Fruit fly (Drosophila melanogaster) whole organism, pupa: ENCODE measurements around the gene CG15498.

Experiments
- CG10348 ChIP-seq: fragments of 200-800 bp; sonication (Bioruptor generic); IDR thresholded peaks from 2 replicates; pipeline ENCODE4 v1.3.6; 2022; ENCODE audit warnings: missing biosample characterization, missing genetic modification characterization
- CG12605 ChIP-seq: fragments of 200-800 bp; sonication (Bioruptor generic); IDR thresholded peaks from 2 replicates; pipeline ENCODE4 v1.3.6; 2022; ENCODE audit warnings: missing biosample characterization, missing genetic modification characterization
- CG13204 ChIP-seq: fragments of 200-800 bp; sonication (Bioruptor generic); optimal IDR thresholded peaks from 2 replicates; lab custom pipeline; 2018; ENCODE audit warnings: missing biosample characterization, mild to moderate bottlenecking, missing genetic modification characterization, moderate library complexity
- CG14655 ChIP-seq: fragments of 200-800 bp; sonication (Bioruptor generic); optimal IDR thresholded peaks from 3 replicates; lab custom pipeline; 2017; ENCODE audit warnings: mild to moderate bottlenecking, missing biosample characterization, missing genetic modification reagents, missing genetic modification characterization
- CG15710 ChIP-seq: fragments of 200-800 bp; sonication (Bioruptor generic); optimal IDR thresholded peaks from 2 replicates; lab custom pipeline; 2018; ENCODE audit warnings: missing biosample characterization, mild to moderate bottlenecking, missing genetic modification characterization, moderate library complexity
- CG17806 ChIP-seq: fragments of 200-800 bp; sonication (Bioruptor generic); optimal IDR thresholded peaks from 2 replicates; lab custom pipeline; 2018; ENCODE audit warnings: missing biosample characterization, mild to moderate bottlenecking, missing genetic modification characterization, moderate library complexity
- CG32121 ChIP-seq: fragments of 200-800 bp; sonication (Bioruptor generic); IDR thresholded peaks from 2 replicates; pipeline ENCODE4 v1.3.6; 2022; ENCODE audit warnings: missing biosample characterization, missing genetic modification characterization
- CG34367 ChIP-seq: fragments of 200-800 bp; sonication (Bioruptor generic); optimal IDR thresholded peaks from 2 replicates; lab custom pipeline; 2018; ENCODE audit warnings: missing biosample characterization, mild to moderate bottlenecking, missing genetic modification characterization
- CG4496 ChIP-seq: fragments of 200-800 bp; sonication (Bioruptor generic); IDR thresholded peaks from 3 replicates; pipeline ENCODE4 v1.3.6; 2022; ENCODE audit warnings: missing biosample characterization, missing genetic modification characterization
- CG8159 ChIP-seq: fragments of 200-800 bp; sonication (Bioruptor generic); optimal IDR thresholded peaks from 3 replicates; lab custom pipeline; 2018; ENCODE audit warnings: missing biosample characterization, mild to moderate bottlenecking, missing genetic modification characterization, moderate library complexity
- CG8301 ChIP-seq: fragments of 200-800 bp; sonication (Bioruptor generic); optimal IDR thresholded peaks from 2 replicates; lab custom pipeline; 2018; ENCODE audit warnings: missing biosample characterization, mild to moderate bottlenecking, missing genetic modification characterization
- CG9948 ChIP-seq: fragments of 200-800 bp; sonication (Bioruptor generic); optimal IDR thresholded peaks from 2 replicates; lab custom pipeline; 2018; ENCODE audit warnings: missing biosample characterization, mild to moderate bottlenecking, missing genetic modification characterization, moderate library complexity
- D1 ChIP-seq: fragments of 200-800 bp; sonication (Bioruptor generic); optimal IDR thresholded peaks from 2 replicates; lab custom pipeline; 2018; ENCODE audit warnings: missing biosample characterization, mild to moderate bottlenecking, missing genetic modification characterization, moderate library complexity
- EcR ChIP-seq: fragments of 200-800 bp; sonication (Bioruptor generic); optimal IDR thresholded peaks from 3 replicates; lab custom pipeline; 2019; ENCODE audit warnings: missing biosample characterization, missing genetic modification characterization, mild to moderate bottlenecking, moderate library complexity, missing genetic modification reagents
- Ets98B ChIP-seq: fragments of 200-800 bp; sonication (Bioruptor generic); IDR thresholded peaks from 2 replicates; pipeline ENCODE4 v1.3.6; 2022; ENCODE audit warnings: missing biosample characterization, missing genetic modification characterization
- Pif1A ChIP-seq: fragments of 200-800 bp; sonication (Bioruptor generic); optimal IDR thresholded peaks from 3 replicates; lab custom pipeline; 2016; ENCODE audit warnings: missing biosample characterization, missing genetic modification characterization
- Pif1B ChIP-seq: fragments of 200-800 bp; sonication (Bioruptor generic); optimal IDR thresholded peaks from 3 replicates; lab custom pipeline; 2016; ENCODE audit warnings: missing biosample characterization, missing genetic modification characterization
- Snoo ChIP-seq: fragments of 200-800 bp; sonication (Bioruptor generic); optimal IDR thresholded peaks from 3 replicates; lab custom pipeline; 2017; ENCODE audit warnings: missing biosample characterization, mild to moderate bottlenecking, missing genetic modification characterization, inconsistent platforms
- fd96Ca ChIP-seq: fragments of 200-800 bp; sonication (Bioruptor generic); IDR thresholded peaks from 3 replicates; pipeline ENCODE4 v1.3.6; 2022; ENCODE audit warnings: missing biosample characterization, missing genetic modification characterization
- gl ChIP-seq: fragments of 200-800 bp; sonication (Bioruptor generic); optimal IDR thresholded peaks from 2 replicates; lab custom pipeline; 2018; ENCODE audit warnings: missing biosample characterization, mild to moderate bottlenecking, missing genetic modification characterization
- rn ChIP-seq: fragments of 200-800 bp; sonication (Bioruptor generic); IDR thresholded peaks from 2 replicates; pipeline ENCODE4 v1.3.6; 2022; ENCODE audit warnings: missing biosample characterization, missing genetic modification characterization

Gene CG15498

DNA sequence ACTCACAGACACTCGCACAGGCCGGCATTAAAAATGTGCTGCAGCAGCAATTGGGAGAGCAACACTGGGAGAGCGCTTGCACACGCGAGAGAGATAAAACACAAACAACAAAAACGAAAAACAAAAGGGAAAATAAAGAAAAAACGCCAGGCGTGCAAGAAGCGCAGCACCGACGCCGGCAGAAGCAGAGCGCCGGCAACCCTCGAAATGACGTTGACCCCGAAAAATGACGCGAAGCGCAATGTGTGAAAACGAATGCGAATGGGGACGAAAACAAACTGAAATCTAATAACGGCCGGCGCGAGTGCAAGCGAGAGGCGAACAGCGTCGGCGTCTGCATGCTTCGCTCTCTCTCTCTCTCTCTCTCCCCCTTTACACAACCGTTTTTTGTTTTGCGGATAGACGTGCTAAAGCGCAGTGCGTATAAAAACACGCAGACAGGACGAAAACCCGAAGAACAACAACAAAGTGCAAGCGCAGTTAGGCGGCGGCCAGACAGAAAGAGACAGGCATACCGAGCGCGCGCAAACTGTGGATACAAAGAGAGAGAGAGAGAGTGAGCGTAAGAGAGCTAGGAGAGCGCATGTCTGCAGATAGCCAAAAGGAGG, 36.4 kb upstream of the CG15498 start:
- TF ChIP-seq CG34367 (tag; lab: Kevin White, UChicago): peak; percentile 90
- TF ChIP-seq EcR (GFP tag; lab: Kevin White, UChicago): peak; percentile 100
- peak; percentile 71 for TF ChIP-seq CG9948 (tag; lab: Kevin White, UChicago)
- TF ChIP-seq CG4496: no peak
- peak; percentile 1 for TF ChIP-seq D1 (tag; lab: Kevin White, UChicago)
- TF ChIP-seq fd96Ca (GFP tag; lab: Robert Waterston, UW): no peak
- peak; percentile 98 for TF ChIP-seq CG13204 (GFP tag; lab: Kevin White, UChicago)
- peak; percentile 88 for TF ChIP-seq Snoo (tag; lab: Kevin White, UChicago)
- no peak for TF ChIP-seq CG12605 (GFP tag; lab: Robert Waterston, UW)
- TF ChIP-seq CG14655 (GFP tag; lab: Kevin White, UChicago): peak; percentile 84
- TF ChIP-seq Pif1A (GFP tag; lab: Kevin White, UChicago): peak; percentile 88
- TF ChIP-seq Pif1B: peak; percentile 88
- TF ChIP-seq CG17806 (tag; lab: Kevin White, UChicago): peak; percentile 80
- peak; percentile 81 for TF ChIP-seq CG8301 (tag; lab: Kevin White, UChicago)
- TF ChIP-seq CG8159 (tag; lab: Kevin White, UChicago): peak; percentile 84
- peak; percentile 99 for TF ChIP-seq gl
- TF ChIP-seq CG32121 (GFP tag; lab: Robert Waterston, UW): no peak
- no peak for TF ChIP-seq Ets98B (GFP tag; lab: Robert Waterston, UW)
- TF ChIP-seq CG10348: no peak
- TF ChIP-seq rn (GFP tag; lab: Robert Waterston, UW): no peak
- TF ChIP-seq CG15710 (tag; lab: Kevin White, UChicago): peak; percentile 91
- TF ChIP-seq, all 21 proteins: peak for 14

dm6 chr3R:21604564-21604963, 35.6 kb upstream of the CG15498 start:
- TF ChIP-seq CG34367 (tag; lab: Kevin White, UChicago) (no peak), CG13204 (GFP tag; lab: Kevin White, UChicago) (peak; percentile 95), Snoo (tag; lab: Kevin White, UChicago) (peak; percentile 20), fd96Ca (GFP tag; lab: Robert Waterston, UW) (peak; percentile 51; the same call in 2 of the 3 replicates)

dm6 chr3R:21602688-21603031, 33.7 kb upstream of the CG15498 start:
- TF ChIP-seq gl (no peak), Snoo (tag; lab: Kevin White, UChicago) (no peak), CG10348 (no peak), fd96Ca (GFP tag; lab: Robert Waterston, UW) (no peak), CG8159 (tag; lab: Kevin White, UChicago) (no peak), CG9948 (tag; lab: Kevin White, UChicago) (no peak), CG8301 (tag; lab: Kevin White, UChicago) (no peak), rn (GFP tag; lab: Robert Waterston, UW) (no peak), CG14655 (GFP tag; lab: Kevin White, UChicago) (no peak), CG32121 (GFP tag; lab: Robert Waterston, UW) (no peak), D1 (tag; lab: Kevin White, UChicago) (no peak), CG12605 (GFP tag; lab: Robert Waterston, UW) (no peak), CG13204 (GFP tag; lab: Kevin White, UChicago) (no peak), Ets98B (GFP tag; lab: Robert Waterston, UW) (no peak), CG17806 (tag; lab: Kevin White, UChicago) (no peak), CG4496 (no peak), CG34367 (tag; lab: Kevin White, UChicago) (no peak)

- TF ChIP-seq Pif1B: no peak
- no peak for TF ChIP-seq CG12605 (GFP tag; lab: Robert Waterston, UW)
- peak; percentile 62 for TF ChIP-seq CG14655 (GFP tag; lab: Kevin White, UChicago)
- TF ChIP-seq CG32121 (GFP tag; lab: Robert Waterston, UW): peak; percentile 28; the same call in 1 of the 2 replicates
- peak; percentile 66 for TF ChIP-seq CG4496
- 0 out of 3 replicates have a peak, but pooled peaks have one; percentile 6 for TF ChIP-seq fd96Ca (GFP tag; lab: Robert Waterston, UW)
- no peak for TF ChIP-seq CG10348
- TF ChIP-seq EcR (GFP tag; lab: Kevin White, UChicago): no peak
- TF ChIP-seq CG13204 (GFP tag; lab: Kevin White, UChicago): no peak
- no peak for TF ChIP-seq gl
- no peak for TF ChIP-seq Ets98B (GFP tag; lab: Robert Waterston, UW)
- TF ChIP-seq CG15710 (tag; lab: Kevin White, UChicago): no peak
- TF ChIP-seq CG8301 (tag; lab: Kevin White, UChicago): peak; percentile 54
- TF ChIP-seq rn (GFP tag; lab: Robert Waterston, UW): no peak
- peak; percentile 5 for TF ChIP-seq Pif1A (GFP tag; lab: Kevin White, UChicago)
Observed at dm6 chr3R:21601954-21602687, 33.2 kb upstream of the CG15498 start.

dm6 chr3R:21599642-21600041, 30.7 kb upstream of the CG15498 start:
- TF ChIP-seq rn (GFP tag; lab: Robert Waterston, UW): no peak
- TF ChIP-seq CG4496: peak; percentile 75
- TF ChIP-seq fd96Ca (GFP tag; lab: Robert Waterston, UW): no peak
- TF ChIP-seq CG34367 (tag; lab: Kevin White, UChicago): peak; percentile 44
- TF ChIP-seq CG14655 (GFP tag; lab: Kevin White, UChicago): peak; percentile 26
- no peak for TF ChIP-seq D1 (tag; lab: Kevin White, UChicago)
- peak; percentile 46 for TF ChIP-seq Pif1B
- TF ChIP-seq CG32121 (GFP tag; lab: Robert Waterston, UW): peak; percentile 49; the same call in 1 of the 2 replicates
- peak; percentile 87 for TF ChIP-seq gl
- TF ChIP-seq CG15710 (tag; lab: Kevin White, UChicago): peak; percentile 40
- TF ChIP-seq Ets98B (GFP tag; lab: Robert Waterston, UW): peak; percentile 24; the same call in 1 of the 2 replicates
- TF ChIP-seq CG17806 (tag; lab: Kevin White, UChicago): peak; percentile 31
- TF ChIP-seq CG10348: no peak
- peak; percentile 52 for TF ChIP-seq Pif1A (GFP tag; lab: Kevin White, UChicago)
- peak; percentile 88 for TF ChIP-seq CG13204 (GFP tag; lab: Kevin White, UChicago)
- TF ChIP-seq CG9948 (tag; lab: Kevin White, UChicago): no peak
- peak; percentile 17 for TF ChIP-seq CG8301 (tag; lab: Kevin White, UChicago)
- TF ChIP-seq EcR (GFP tag; lab: Kevin White, UChicago): peak; percentile 80
- TF ChIP-seq CG8159 (tag; lab: Kevin White, UChicago): peak; percentile 48
- peak; percentile 72 for TF ChIP-seq Snoo (tag; lab: Kevin White, UChicago)
- TF ChIP-seq CG12605 (GFP tag; lab: Robert Waterston, UW): peak; percentile 51; the same call in 1 of the 2 replicates
- TF ChIP-seq, all 21 proteins: peak for 16
